Worm (Caenorhabditis elegans): Measurements from ENCODE around the gene C15F1.5.

ce11 chrII:6923792-6924191, 46.6 kb downstream of the C15F1.5 start:
- TF ChIP-seq nhr-12 (tag; optimal IDR thresholded peaks at IDR 0.05): no peak
- no peak for TF ChIP-seq fos-1 (tag; optimal IDR thresholded peaks at IDR 0.05)
- TF ChIP-seq ama-1 (optimal IDR thresholded peaks at IDR 0.05): no peak
- no peak for TF ChIP-seq R02D3.7 (tag; optimal IDR thresholded peaks at IDR 0.05)
- no peak for TF ChIP-seq nhr-237 (tag; optimal IDR thresholded peaks at IDR 0.05)
- TF ChIP-seq nhr-77 (tag; optimal IDR thresholded peaks at IDR 0.05): no peak
- no peak for TF ChIP-seq unc-62 (GFP tag; optimal IDR thresholded peaks at IDR 0.05)
- TF ChIP-seq aly-2 (tag; optimal IDR thresholded peaks at IDR 0.05): no peak

Measured in whole organism, L3 larva.